Worm (Caenorhabditis elegans) whole organism, late embryonic: Measurements from ENCODE around the gene F02C12.1.

Experiments used
- ahr-1 ChIP-seq: sonication (generic microtip); optimal IDR thresholded peaks from 2 replicates; lab custom pipeline; 2016; ENCODE audit warnings: missing genetic modification characterization, missing compliant biosample characterization
- ceh-31 ChIP-seq: sonication (generic microtip); optimal IDR thresholded peaks from 2 replicates; lab custom pipeline; 2016; ENCODE audit warnings: missing genetic modification characterization, missing compliant biosample characterization
- pha-4 ChIP-seq: fragments of 150-350 bp; optimal IDR thresholded peaks from 2 replicates; lab custom pipeline; 2018; ENCODE audit warnings: missing biosample characterization, missing genetic modification reagents, missing genetic modification characterization
- syd-9 ChIP-seq: sonication (generic microtip); optimal IDR thresholded peaks from 2 replicates; lab custom pipeline; 2016; ENCODE audit warnings: mild to moderate bottlenecking, missing genetic modification characterization, moderate library complexity, missing compliant biosample characterization

DNA sequence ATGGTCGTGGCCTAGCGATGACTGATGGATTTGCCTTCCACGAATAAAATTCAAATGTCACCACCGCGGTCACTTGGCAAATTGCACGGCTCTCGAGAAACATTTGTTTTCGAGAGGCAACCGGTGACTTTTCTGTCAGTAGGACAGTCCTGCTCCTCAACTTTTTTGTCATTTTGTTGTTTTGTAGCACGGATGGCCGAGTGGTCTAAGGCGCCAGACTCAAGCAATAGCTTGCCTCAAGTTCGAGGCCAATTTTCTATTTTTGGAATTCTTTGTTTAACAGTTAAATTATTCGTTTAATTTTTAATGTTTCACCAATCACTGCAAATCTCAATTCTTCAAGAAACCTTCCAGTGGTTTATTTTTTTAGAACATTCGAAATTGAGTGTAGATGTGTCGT lies 42.4 kb downstream of the F02C12.1 start:
- TF ChIP-seq ahr-1 (no peak), syd-9 (tag; lab: Kevin White, UChicago) (no peak), ceh-31 (tag; lab: Kevin White, UChicago) (no peak), pha-4 (tag; lab: Kevin White, UChicago) (no peak)
